Worm (Caenorhabditis elegans): ENCODE results near the gene C01G5.25.

- TF ChIP-seq snpc-4 (tag; optimal IDR thresholded peaks at IDR 0.05) (no peak), elt-3 (tag; optimal IDR thresholded peaks at IDR 0.05) (no peak), mml-1 (tag; optimal IDR thresholded peaks at IDR 0.05) (no peak)
These were observed 18.9 kb downstream of the C01G5.25 start, which contains the start of gene best-9 for ce11 chrIV:6560434-6560833.
